Worm (Caenorhabditis elegans): ENCODE measurements around the gene K10H10.6.

The K10H10.6 gene

DNA sequence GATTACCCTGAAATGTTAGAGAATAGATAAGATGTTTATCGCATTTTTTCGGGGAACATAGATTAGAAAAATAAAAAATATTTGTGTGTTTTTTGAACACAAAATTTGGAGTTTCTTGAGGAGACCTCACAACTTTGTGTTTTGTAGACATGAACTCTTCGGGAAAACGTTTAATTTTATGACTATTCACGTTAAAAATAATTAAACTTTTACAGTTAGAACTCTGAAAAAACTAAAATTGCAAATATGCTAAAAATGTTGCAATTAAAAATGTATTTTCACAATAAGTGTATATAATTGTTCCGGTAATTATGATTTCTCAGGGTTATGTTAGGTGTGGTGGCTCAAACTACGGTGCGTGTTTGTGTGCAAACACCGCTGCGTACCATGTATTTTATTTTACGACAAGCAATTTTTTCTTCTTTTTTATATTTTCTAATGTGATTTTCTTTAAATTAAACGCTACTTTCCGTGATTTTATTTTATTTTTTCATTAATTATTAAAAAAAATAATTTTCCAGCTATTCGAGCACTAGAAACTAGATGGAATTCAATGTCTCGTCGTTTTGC, 25.2 kb downstream of the K10H10.6 start, which contains the start of the genes F57C2.5 and spat-1:
F57C2.5 (minus strand) TSS at position 7 of the 570 bp plus-strand sequence.
spat-1 (plus strand) TSS at position 520 of the 570 bp plus-strand sequence.
- TF ChIP-seq mab-5 (tag; optimal IDR thresholded peaks at IDR 0.05) (no peak), flh-1 (GFP tag; optimal IDR thresholded peaks at IDR 0.05) (no peak), sem-2 (GFP tag; optimal IDR thresholded peaks at IDR 0.05) (no peak), drap-1 (GFP tag; optimal IDR thresholded peaks at IDR 0.05) (peak; percentile 51), nhr-28 (tag; optimal IDR thresholded peaks at IDR 0.05) (no peak), M03D4.4 (tag; optimal IDR thresholded peaks at IDR 0.05) (peak; percentile 40), ceh-39 (tag; optimal IDR thresholded peaks at IDR 0.05) (no peak), zip-8 (tag; optimal IDR thresholded peaks at IDR 0.05) (no peak), unc-39 (tag; optimal IDR thresholded peaks at IDR 0.05) (no peak), blmp-1 (tag; optimal IDR thresholded peaks at IDR 0.05) (no peak), mep-1 (tag; optimal IDR thresholded peaks at IDR 0.05) (peak; percentile 20), cnd-1 (tag; optimal IDR thresholded peaks at IDR 0.05) (no peak), hlh-1 (tag; optimal IDR thresholded peaks at IDR 0.05) (no peak), sptf-1 (tag; optimal IDR thresholded peaks at IDR 0.05) (peak; percentile 83), mls-2 (tag; optimal IDR thresholded peaks at IDR 0.05) (peak; percentile 32), lsy-2 (tag; optimal IDR thresholded peaks at IDR 0.05) (peak; percentile 95), elt-1 (tag; optimal IDR thresholded peaks at IDR 0.05; ENCODE audit: borderline replicate concordance, insufficient read depth) (no peak), lin-13 (tag; optimal IDR thresholded peaks at IDR 0.05) (peak; percentile 54), snpc-4 (tag; optimal IDR thresholded peaks at IDR 0.05) (no peak), lin-32 (GFP tag; optimal IDR thresholded peaks at IDR 0.05) (peak; percentile 49), nhr-2 (tag; optimal IDR thresholded peaks at IDR 0.05) (no peak), bed-3 (GFP tag; optimal IDR thresholded peaks at IDR 0.05) (peak; percentile 31), ces-1 (GFP tag; optimal IDR thresholded peaks at IDR 0.05) (peak; percentile 87), elt-3 (tag; optimal IDR thresholded peaks at IDR 0.05) (no peak), ztf-11 (tag; optimal IDR thresholded peaks at IDR 0.05) (no peak), pha-4 (tag; optimal IDR thresholded peaks at IDR 0.05) (no peak), unc-62 (GFP tag; optimal IDR thresholded peaks at IDR 0.05) (no peak), ceh-83 (GFP tag; optimal IDR thresholded peaks at IDR 0.05) (no peak), unc-120 (tag; optimal IDR thresholded peaks at IDR 0.05; ENCODE audit: poor library complexity, severe bottlenecking) (peak; percentile 31), tbx-8 (GFP tag; optimal IDR thresholded peaks at IDR 0.05) (no peak), nhr-237 (tag; optimal IDR thresholded peaks at IDR 0.05) (peak; percentile 61), ceh-43 (GFP tag; optimal IDR thresholded peaks at IDR 0.05) (peak; percentile 85), nhr-12 (tag; optimal IDR thresholded peaks at IDR 0.05) (no peak), ham-2 (GFP tag; optimal IDR thresholded peaks at IDR 0.05) (no peak)

DNA sequence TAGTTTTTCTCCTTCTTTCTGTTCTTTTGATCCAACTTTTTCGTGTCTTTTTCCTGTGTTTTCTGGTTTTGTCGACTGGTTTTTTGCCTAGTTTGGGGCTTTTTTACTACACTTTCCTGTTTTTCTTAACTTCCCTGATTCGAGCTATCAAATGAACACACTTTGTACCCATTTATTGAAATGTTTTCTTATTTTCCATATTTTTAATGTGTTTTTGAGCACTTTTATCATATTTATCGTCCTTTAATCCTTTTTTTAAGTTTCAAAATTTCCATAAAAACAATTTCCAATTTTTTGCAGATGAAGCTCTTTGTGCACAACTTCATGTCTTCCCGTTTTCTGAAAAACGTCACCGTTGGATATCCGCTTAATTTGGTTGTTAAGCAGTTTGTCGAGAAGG, 30.9 kb downstream of the K10H10.6 start, which contains the start of gene C04H5.1:
C04H5.1 (plus strand) TSS at position 301 of the 400 bp plus-strand sequence.
- TF ChIP-seq tbx-8 (GFP tag; optimal IDR thresholded peaks at IDR 0.05) (no peak), unc-39 (tag; optimal IDR thresholded peaks at IDR 0.05) (no peak), blmp-1 (tag; optimal IDR thresholded peaks at IDR 0.05) (no peak), elt-3 (tag; optimal IDR thresholded peaks at IDR 0.05) (no peak), ceh-83 (GFP tag; optimal IDR thresholded peaks at IDR 0.05) (no peak), nhr-28 (tag; optimal IDR thresholded peaks at IDR 0.05) (no peak), flh-1 (GFP tag; optimal IDR thresholded peaks at IDR 0.05) (no peak), mls-2 (tag; optimal IDR thresholded peaks at IDR 0.05) (no peak), nhr-12 (tag; optimal IDR thresholded peaks at IDR 0.05) (no peak), lin-13 (tag; optimal IDR thresholded peaks at IDR 0.05) (no peak), ceh-43 (GFP tag; optimal IDR thresholded peaks at IDR 0.05) (no peak), drap-1 (GFP tag; optimal IDR thresholded peaks at IDR 0.05) (no peak), snpc-4 (tag; optimal IDR thresholded peaks at IDR 0.05) (no peak), ceh-39 (tag; optimal IDR thresholded peaks at IDR 0.05) (no peak), cnd-1 (tag; optimal IDR thresholded peaks at IDR 0.05) (no peak), zip-8 (tag; optimal IDR thresholded peaks at IDR 0.05) (no peak), M03D4.4 (tag; optimal IDR thresholded peaks at IDR 0.05) (no peak)

DNA sequence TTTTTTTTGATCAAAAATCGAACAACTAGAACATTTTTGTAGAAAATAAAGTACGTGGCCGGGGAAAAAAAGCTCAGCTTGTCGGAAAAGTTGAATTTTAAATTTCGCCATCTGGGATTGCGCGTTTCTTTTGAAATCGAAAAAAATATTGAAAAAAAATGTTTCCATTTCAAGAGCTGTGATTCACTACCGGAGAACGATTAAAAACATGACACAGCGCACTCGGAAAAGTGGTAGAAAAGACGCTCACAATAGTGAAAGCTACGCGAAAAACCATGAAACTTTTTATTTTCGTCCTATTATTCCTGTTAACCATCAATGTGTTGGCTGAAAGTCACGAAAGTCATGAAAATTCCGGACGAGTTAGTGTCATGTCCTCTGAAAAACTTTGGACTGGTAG, 34.6 kb downstream of the K10H10.6 start, which contains the start of the genes clec-147 and C04H5.7:
clec-147 (minus strand) TSS at position 101 of the 400 bp plus-strand sequence.
C04H5.7 (plus strand) TSS at position 219 of the 400 bp plus-strand sequence.
- TF ChIP-seq nhr-237 (tag; optimal IDR thresholded peaks at IDR 0.05) (no peak), bed-3 (GFP tag; optimal IDR thresholded peaks at IDR 0.05) (no peak), mep-1 (tag; optimal IDR thresholded peaks at IDR 0.05) (no peak), nhr-76 (tag; optimal IDR thresholded peaks at IDR 0.05) (no peak), ham-2 (GFP tag; optimal IDR thresholded peaks at IDR 0.05) (no peak), zip-8 (tag; optimal IDR thresholded peaks at IDR 0.05) (no peak), elt-1 (tag; optimal IDR thresholded peaks at IDR 0.05; ENCODE audit: borderline replicate concordance, insufficient read depth) (no peak), flh-1 (GFP tag; optimal IDR thresholded peaks at IDR 0.05) (no peak), hlh-1 (tag; optimal IDR thresholded peaks at IDR 0.05) (no peak), unc-62 (GFP tag; optimal IDR thresholded peaks at IDR 0.05) (no peak), mls-2 (tag; optimal IDR thresholded peaks at IDR 0.05) (no peak), ceh-39 (tag; optimal IDR thresholded peaks at IDR 0.05) (no peak), sptf-1 (tag; optimal IDR thresholded peaks at IDR 0.05) (no peak), nhr-12 (tag; optimal IDR thresholded peaks at IDR 0.05) (no peak), pha-4 (tag; optimal IDR thresholded peaks at IDR 0.05) (no peak), unc-120 (tag; optimal IDR thresholded peaks at IDR 0.05; ENCODE audit: poor library complexity, severe bottlenecking) (no peak), mab-5 (tag; optimal IDR thresholded peaks at IDR 0.05) (no peak)

Data from whole organism, mixed stage, embryonic.